Worm (Caenorhabditis elegans) whole organism, L2 larva: Measurements from ENCODE around the gene his-59.
A peak's percentile ranks its signal among the peaks of the same experiment; 100 is the strongest.

ENCODE experiments used
- C34F6.9 ChIP-seq: fragments of 150-350 bp; optimal IDR thresholded peaks from 2 replicates; lab custom pipeline; 2014; ENCODE audit warnings: missing biosample characterization, missing genetic modification characterization
- F13H6.1 ChIP-seq: sonication (generic microtip); optimal IDR thresholded peaks from 2 replicates; lab custom pipeline; 2016; ENCODE audit warnings: missing genetic modification characterization, missing compliant biosample characterization
- R02D3.7 ChIP-seq: fragments of 150-350 bp; optimal IDR thresholded peaks from 2 replicates; lab custom pipeline; 2014; ENCODE audit warnings: missing biosample characterization, missing genetic modification characterization
- ZK546.5 ChIP-seq: sonication (generic microtip); optimal IDR thresholded peaks from 2 replicates; lab custom pipeline; 2017; ENCODE audit warnings: missing biosample characterization, missing genetic modification characterization
- alr-1 ChIP-seq: fragments of 150-350 bp; optimal IDR thresholded peaks from 2 replicates; lab custom pipeline; 2014; ENCODE audit warnings: missing biosample characterization, missing genetic modification characterization
- aly-2 ChIP-seq: fragments of 150-350 bp; optimal IDR thresholded peaks from 2 replicates; lab custom pipeline; 2014; ENCODE audit warnings: missing biosample characterization, missing genetic modification characterization
- ama-1 ChIP-seq: fragments of 150-350 bp; optimal IDR thresholded peaks from 2 replicates; lab custom pipeline; 2018; ENCODE audit warnings: inconsistent platforms
- blmp-1 ChIP-seq: sonication (generic microtip); optimal IDR thresholded peaks from 2 replicates; lab custom pipeline; 2017; ENCODE audit warnings: missing genetic modification characterization, mild to moderate bottlenecking, missing compliant biosample characterization, antibody characterized with exemption, moderate library complexity; ENCODE audit not compliant: insufficient read depth
- ceh-16 ChIP-seq: fragments of 150-350 bp; optimal IDR thresholded peaks from 2 replicates; lab custom pipeline; 2014; ENCODE audit warnings: missing biosample characterization, missing genetic modification characterization
- ceh-82 ChIP-seq: fragments of 150-350 bp; optimal IDR thresholded peaks from 2 replicates; lab custom pipeline; 2014; ENCODE audit warnings: missing biosample characterization, missing genetic modification characterization
- crh-2 ChIP-seq: sonication (generic microtip); optimal IDR thresholded peaks from 2 replicates; lab custom pipeline; 2017; ENCODE audit warnings: missing biosample characterization, missing genetic modification characterization
- dmd-4 ChIP-seq: sonication (generic microtip); optimal IDR thresholded peaks from 2 replicates; lab custom pipeline; 2017; ENCODE audit warnings: missing biosample characterization, missing genetic modification characterization
- egl-27 ChIP-seq: sonication (generic microtip); optimal IDR thresholded peaks from 3 replicates; lab custom pipeline; 2017; ENCODE audit warnings: missing biosample characterization, missing genetic modification reagents, missing genetic modification characterization
- elt-1 ChIP-seq: fragments of 150-350 bp; optimal IDR thresholded peaks from 2 replicates; lab custom pipeline; 2014; ENCODE audit warnings: missing biosample characterization, missing genetic modification characterization
- elt-3 ChIP-seq: sonication (generic microtip); optimal IDR thresholded peaks from 2 replicates; lab custom pipeline; 2017; ENCODE audit warnings: missing biosample characterization, missing genetic modification characterization
- fos-1 ChIP-seq: fragments of 150-350 bp; optimal IDR thresholded peaks from 2 replicates; lab custom pipeline; 2014; ENCODE audit warnings: missing biosample characterization, missing genetic modification characterization
- gmeb-1 ChIP-seq: fragments of 150-350 bp; optimal IDR thresholded peaks from 2 replicates; lab custom pipeline; 2014; ENCODE audit warnings: missing biosample characterization, missing genetic modification characterization
- lin-11 ChIP-seq: fragments of 150-350 bp; sonication (generic microtip); optimal IDR thresholded peaks from 2 replicates; lab custom pipeline; 2014; ENCODE audit warnings: missing biosample characterization, missing genetic modification characterization, inconsistent platforms, mixed read lengths
- lin-13 ChIP-seq: fragments of 150-350 bp; optimal IDR thresholded peaks from 2 replicates; lab custom pipeline; 2014; ENCODE audit warnings: missing biosample characterization, missing genetic modification reagents, missing genetic modification characterization
- lin-39 ChIP-seq: fragments of 150-350 bp; optimal IDR thresholded peaks from 2 replicates; lab custom pipeline; 2014; ENCODE audit warnings: missing biosample characterization, missing genetic modification reagents, missing genetic modification characterization
- lsy-2 ChIP-seq, 2 experiments: fragments of 150-350 bp in 1 of 2; sonication (generic microtip) in 1 of 2; optimal IDR thresholded peaks; 2 replicates each; lab custom pipeline; 2014 to 2017; ENCODE audit warnings: missing biosample characterization in 2 of 2, missing genetic modification characterization in 2 of 2
- mab-5 ChIP-seq: fragments of 150-350 bp; optimal IDR thresholded peaks from 2 replicates; lab custom pipeline; 2014; ENCODE audit warnings: missing biosample characterization, missing genetic modification characterization
- mbf-1 ChIP-seq: sonication (generic microtip); optimal IDR thresholded peaks from 2 replicates; lab custom pipeline; 2017; ENCODE audit warnings: missing biosample characterization, missing genetic modification characterization
- mdl-1 ChIP-seq, 2 experiments: fragments of 150-350 bp in 1 of 2; sonication (generic microtip) in 1 of 2; optimal IDR thresholded peaks; 2 replicates each; lab custom pipeline; 2017; ENCODE audit warnings: missing biosample characterization in 2 of 2, missing genetic modification characterization in 2 of 2
- nhr-10 ChIP-seq: sonication (generic microtip); optimal IDR thresholded peaks from 2 replicates; lab custom pipeline; 2017; ENCODE audit warnings: missing biosample characterization, missing genetic modification characterization
- nhr-11 ChIP-seq: fragments of 150-350 bp; optimal IDR thresholded peaks from 2 replicates; lab custom pipeline; 2014; ENCODE audit warnings: missing biosample characterization, missing genetic modification characterization
- nhr-12 ChIP-seq: fragments of 150-350 bp; optimal IDR thresholded peaks from 2 replicates; lab custom pipeline; 2014; ENCODE audit warnings: missing biosample characterization, missing genetic modification characterization
- nhr-129 ChIP-seq: fragments of 150-350 bp; optimal IDR thresholded peaks from 2 replicates; lab custom pipeline; 2014; ENCODE audit warnings: missing biosample characterization, missing genetic modification characterization
- nhr-21 ChIP-seq: fragments of 150-350 bp; optimal IDR thresholded peaks from 2 replicates; lab custom pipeline; 2014; ENCODE audit warnings: missing biosample characterization, missing genetic modification characterization
- nhr-23 ChIP-seq: fragments of 150-350 bp; optimal IDR thresholded peaks from 2 replicates; lab custom pipeline; 2014; ENCODE audit warnings: missing biosample characterization, missing genetic modification reagents, missing genetic modification characterization
- nhr-237 ChIP-seq: fragments of 150-350 bp; optimal IDR thresholded peaks from 2 replicates; lab custom pipeline; 2014; ENCODE audit warnings: missing biosample characterization, missing genetic modification characterization
- nhr-25 ChIP-seq: fragments of 150-350 bp; sonication (generic microtip); optimal IDR thresholded peaks from 3 replicates; lab custom pipeline; 2014; ENCODE audit warnings: missing biosample characterization, missing genetic modification characterization
- nhr-6 ChIP-seq: fragments of 150-350 bp; optimal IDR thresholded peaks from 2 replicates; lab custom pipeline; 2014; ENCODE audit warnings: missing biosample characterization, missing genetic modification characterization
- nhr-77 ChIP-seq: fragments of 150-350 bp; optimal IDR thresholded peaks from 2 replicates; lab custom pipeline; 2014; ENCODE audit warnings: missing biosample characterization, missing genetic modification characterization
- peb-1 ChIP-seq: fragments of 150-350 bp; optimal IDR thresholded peaks from 2 replicates; lab custom pipeline; 2014; ENCODE audit warnings: missing biosample characterization, missing genetic modification characterization
- sem-4 ChIP-seq: fragments of 150-350 bp; optimal IDR thresholded peaks from 2 replicates; lab custom pipeline; 2014; ENCODE audit warnings: missing biosample characterization, missing genetic modification reagents, missing genetic modification characterization
- skn-1 ChIP-seq: sonication (generic microtip); optimal IDR thresholded peaks from 2 replicates; lab custom pipeline; 2017; ENCODE audit warnings: missing biosample characterization, missing genetic modification characterization
- sma-3 ChIP-seq: sonication (generic microtip); optimal IDR thresholded peaks from 2 replicates; lab custom pipeline; 2016; ENCODE audit warnings: missing genetic modification reagents, missing genetic modification characterization, missing compliant biosample characterization
- sma-9 ChIP-seq, 2 experiments: fragments of 150-350 bp in 1 of 2; sonication (generic microtip) in 1 of 2; optimal IDR thresholded peaks; 2 replicates each; lab custom pipeline; 2014 to 2016; ENCODE audit warnings: missing genetic modification characterization in 2 of 2, mild to moderate bottlenecking in 1 of 2, missing biosample characterization in 1 of 2, missing compliant biosample characterization in 1 of 2, missing genetic modification reagents in 1 of 2, moderate library complexity in 1 of 2
- snpc-4 ChIP-seq: fragments of 150-350 bp; optimal IDR thresholded peaks from 2 replicates; lab custom pipeline; 2014; ENCODE audit warnings: missing biosample characterization, missing genetic modification characterization
- unc-39 ChIP-seq: fragments of 150-350 bp; optimal IDR thresholded peaks from 2 replicates; lab custom pipeline; 2014; ENCODE audit warnings: missing biosample characterization, missing genetic modification characterization
- unc-55 ChIP-seq: fragments of 150-350 bp; sonication (generic microtip); optimal IDR thresholded peaks from 3 replicates; lab custom pipeline; 2014; ENCODE audit warnings: missing biosample characterization, missing genetic modification reagents, missing genetic modification characterization
- unc-62 ChIP-seq: fragments of 150-350 bp; optimal IDR thresholded peaks from 2 replicates; lab custom pipeline; 2014; ENCODE audit warnings: missing biosample characterization, missing genetic modification reagents, missing genetic modification characterization
- zag-1 ChIP-seq: fragments of 150-350 bp; optimal IDR thresholded peaks from 2 replicates; lab custom pipeline; 2014; ENCODE audit warnings: missing biosample characterization, missing genetic modification characterization
- ztf-1 ChIP-seq: fragments of 200-800 bp; sonication (Bioruptor generic); conservative IDR thresholded peaks from 2 replicates; pipeline ENCODE4 v1.3.6; 2022; ENCODE audit warnings: missing genetic modification characterization, missing compliant biosample characterization
- ztf-4 ChIP-seq: fragments of 150-350 bp; optimal IDR thresholded peaks from 2 replicates; lab custom pipeline; 2014; ENCODE audit warnings: missing biosample characterization, missing genetic modification characterization

The his-59 gene

ce11 chrIV:7501337-7501736 lies 13.3 kb downstream of the his-59 start, which contains the start of gene F55G1.15:
TSS of gene F55G1.15 (minus strand) at chrIV:7501437.
- TF ChIP-seq nhr-12 (tag; lab: Kevin White, UChicago) (no peak), R02D3.7 (no peak), nhr-11 (no peak), unc-62 (no peak), snpc-4 (tag; lab: Kevin White, UChicago) (no peak), nhr-77 (no peak), mdl-1 (tag; optimal IDR thresholded peaks at IDR 0.05; lab: Kevin White, UChicago) (no peak), ama-1 (lab: Kevin White, UChicago) (no peak), fos-1 (tag; lab: Kevin White, UChicago) (no peak), skn-1 (tag; lab: Kevin White, UChicago) (no peak), elt-3 (tag; lab: Kevin White, UChicago) (no peak), peb-1 (no peak), sma-9 (GFP tag; optimal IDR thresholded peaks at IDR 0.05; lab: Kevin White, UChicago) (no peak), sma-9 (tag; optimal IDR thresholded peaks at IDR 0.05; lab: Kevin White, UChicago) (no peak)

DNA sequence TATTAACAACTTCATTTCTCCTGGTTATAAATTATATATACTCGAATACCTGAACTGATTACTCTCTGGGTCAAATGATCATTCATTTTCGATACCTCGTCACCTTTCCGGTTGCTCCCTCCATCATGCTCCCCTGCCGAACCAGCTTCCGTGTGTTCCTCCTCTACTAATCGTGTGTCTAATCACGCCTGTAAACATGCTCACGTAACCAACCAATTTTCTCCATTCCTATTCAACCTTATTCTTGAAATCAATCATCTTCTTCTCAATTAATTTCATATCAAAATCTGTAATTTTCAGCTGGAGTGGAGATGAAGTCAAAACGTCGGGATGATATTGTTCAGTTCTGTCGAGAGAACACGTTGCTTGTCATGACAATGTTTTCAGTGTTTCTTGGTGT lies 15.3 kb downstream of the his-59 start, which contains the start of gene glt-6:
Gene glt-6, plus strand, starts transcription at position 301 of the 400 bp plus-strand sequence.
- TF ChIP-seq mab-5 (tag; lab: Kevin White, UChicago) (no peak), nhr-21 (no peak), ceh-82 (tag; lab: Kevin White, UChicago) (no peak), sem-4 (no peak), nhr-11 (no peak), elt-3 (tag; lab: Kevin White, UChicago) (no peak), nhr-129 (tag; lab: Kevin White, UChicago) (no peak), sma-3 (GFP tag; lab: Kevin White, UChicago) (no peak)

ce11 chrIV:7505866-7506488 lies 17.9 kb downstream of the his-59 start:
- TF ChIP-seq nhr-23 (tag; lab: Kevin White, UChicago) (no peak), ZK546.5 (tag; lab: Kevin White, UChicago) (no peak), C34F6.9 (no peak), mbf-1 (tag; lab: Kevin White, UChicago) (no peak), mdl-1 (tag; optimal IDR thresholded peaks at IDR 0.05; lab: Kevin White, UChicago) (no peak), skn-1 (tag; lab: Kevin White, UChicago) (no peak), blmp-1 (no peak), nhr-11 (no peak), nhr-25 (tag; lab: Kevin White, UChicago) (peak; percentile 23), sma-9 (GFP tag; optimal IDR thresholded peaks at IDR 0.05; lab: Kevin White, UChicago) (peak; percentile 66), sma-9 (tag; optimal IDR thresholded peaks at IDR 0.05; lab: Kevin White, UChicago) (no peak), snpc-4 (tag; lab: Kevin White, UChicago) (no peak), nhr-10 (tag; lab: Kevin White, UChicago) (no peak), lsy-2 (tag; optimal IDR thresholded peaks at IDR 0.05; lab: Kevin White, UChicago) (peak in 1 of 2 experiments; percentile 33), aly-2 (tag; lab: Kevin White, UChicago) (no peak), sma-3 (GFP tag; lab: Kevin White, UChicago) (peak; percentile 30), elt-3 (tag; lab: Kevin White, UChicago) (no peak), nhr-21 (no peak), lin-11 (tag; lab: Kevin White, UChicago) (no peak), lin-39 (no peak), alr-1 (no peak), elt-1 (tag; lab: Kevin White, UChicago) (no peak), nhr-77 (no peak), dmd-4 (tag; lab: Kevin White, UChicago) (no peak), fos-1 (tag; lab: Kevin White, UChicago) (peak; percentile 14), nhr-6 (tag; lab: Kevin White, UChicago) (peak; percentile 53), ama-1 (lab: Kevin White, UChicago) (peak; percentile 78), crh-2 (tag; lab: Kevin White, UChicago) (no peak), zag-1 (no peak), ceh-16 (tag; lab: Kevin White, UChicago) (no peak), unc-62 (no peak), ztf-4 (tag; lab: Kevin White, UChicago) (peak; percentile 12), egl-27 (tag; lab: Kevin White, UChicago) (no peak), sem-4 (no peak), mab-5 (tag; lab: Kevin White, UChicago) (no peak), peb-1 (no peak), nhr-12 (tag; lab: Kevin White, UChicago) (no peak), R02D3.7 (no peak), ceh-82 (tag; lab: Kevin White, UChicago) (no peak), unc-39 (tag; lab: Kevin White, UChicago) (no peak), gmeb-1 (tag; lab: Kevin White, UChicago) (no peak), ztf-1 (GFP tag; lab: Robert Waterston, UW) (no peak), lin-13 (GFP tag; lab: Kevin White, UChicago) (peak; percentile 13), unc-55 (no peak), nhr-237 (tag; lab: Kevin White, UChicago) (no peak), nhr-129 (tag; lab: Kevin White, UChicago) (peak; percentile 74), F13H6.1 (tag; lab: Kevin White, UChicago) (no peak)
